Worm (Caenorhabditis elegans) whole organism, L4 larva: ENCODE results near the gene Y116A8A.7.

ENCODE experiments used
- R02D3.7 ChIP-seq: fragments of 150-350 bp; sonication (generic microtip); optimal IDR thresholded peaks from 3 replicates; lab custom pipeline; 2014; ENCODE audit warnings: missing biosample characterization, missing genetic modification characterization
- fos-1 ChIP-seq: fragments of 150-350 bp; optimal IDR thresholded peaks from 2 replicates; lab custom pipeline; 2014; ENCODE audit warnings: missing biosample characterization, missing genetic modification characterization
- hlh-30 ChIP-seq: sonication (generic microtip); optimal IDR thresholded peaks from 2 replicates; lab custom pipeline; 2017; ENCODE audit warnings: antibody characterized with exemption, mild to moderate bottlenecking, missing genetic modification characterization, missing compliant biosample characterization; ENCODE audit not compliant: insufficient read depth
- lin-39 ChIP-seq: fragments of 150-350 bp; optimal IDR thresholded peaks from 2 replicates; lab custom pipeline; 2014; ENCODE audit warnings: missing biosample characterization, missing genetic modification reagents, missing genetic modification characterization
- nhr-11 ChIP-seq: fragments of 150-350 bp; optimal IDR thresholded peaks from 2 replicates; lab custom pipeline; 2014; ENCODE audit warnings: missing biosample characterization, missing genetic modification characterization
- nhr-42 ChIP-seq: fragments of 200-800 bp; sonication (Bioruptor generic); IDR thresholded peaks from 2 replicates; pipeline ENCODE4 v1.3.6; 2022; ENCODE audit warnings: missing genetic modification characterization, missing compliant biosample characterization
- pha-4 ChIP-seq, 2 experiments: fragments of 150-350 bp in 1 of 2; fragments of 200-800 bp in 1 of 2; sonication (Bioruptor generic) in 1 of 2; IDR thresholded peaks in 1 of 2; optimal IDR thresholded peaks in 1 of 2; 2 replicates each; pipeline versions ENCODE4 v1.3.6 to Lab custom; 2014 to 2022; ENCODE audit warnings: missing genetic modification characterization in 2 of 2, missing genetic modification reagents in 2 of 2, missing biosample characterization in 1 of 2, missing compliant biosample characterization in 1 of 2
- set-16 ChIP-seq: fragments of 200-800 bp; sonication (Bioruptor generic); IDR thresholded peaks from 2 replicates; pipeline ENCODE4 v1.3.6; 2022; ENCODE audit warnings: missing genetic modification reagents, missing genetic modification characterization, missing compliant biosample characterization
- unc-62 ChIP-seq, 3 experiments: fragments of 150-350 bp in 1 of 3; sonication (generic microtip); optimal IDR thresholded peaks in 2 of 3; peaks in 1 of 3; 1 replicate in 1 of 3; 2 replicates in 2 of 3; lab custom pipeline; 2014 to 2017; ENCODE audit warnings: missing biosample characterization in 3 of 3, missing genetic modification characterization in 3 of 3, missing genetic modification reagents in 3 of 3, missing genotype in 1 of 3
- zag-1 ChIP-seq: fragments of 150-350 bp; optimal IDR thresholded peaks from 2 replicates; lab custom pipeline; 2014; ENCODE audit warnings: missing biosample characterization, missing genetic modification characterization
- zfp-2 ChIP-seq: sonication (generic microtip); optimal IDR thresholded peaks from 2 replicates; lab custom pipeline; 2016; ENCODE audit warnings: mild to moderate bottlenecking, missing genetic modification characterization, missing compliant biosample characterization

ce11 chrIV:16828698-16829097 is 1.3 kb upstream of the Y116A8A.7 start, which contains the start of gene Y116A8A.6:
- TF ChIP-seq zfp-2 (tag; lab: Kevin White, UChicago) (no peak), nhr-11 (tag; lab: Kevin White, UChicago) (no peak), lin-39 (no peak), fos-1 (tag; lab: Kevin White, UChicago) (no peak), zag-1 (tag; lab: Kevin White, UChicago) (no peak), nhr-42 (GFP tag; lab: Robert Waterston, UW) (no peak), hlh-30 (tag; lab: Kevin White, UChicago) (no peak), unc-62 (GFP tag; optimal IDR thresholded peaks at IDR 0.05 in 1 of 2; lab: Kevin White, UChicago) (no peak), unc-62 (tag; optimal IDR thresholded peaks at IDR 0.05; lab: Kevin White, UChicago) (no peak), pha-4 (GFP tag; IDR thresholded peaks at IDR 0.05; lab: Robert Waterston, UW) (no peak), pha-4 (tag; optimal IDR thresholded peaks at IDR 0.05; lab: Kevin White, UChicago) (no peak), set-16 (GFP tag; lab: Robert Waterston, UW) (no peak), R02D3.7 (tag; lab: Kevin White, UChicago) (no peak)
